Worm (Caenorhabditis elegans): Measurements from ENCODE around the gene Y39A3A.4.
A peak's percentile ranks its signal among the peaks of the same experiment; 100 is the strongest.

Gene Y39A3A.4

ce11 chrIII:2090695-2091094 lies 14.3 kb upstream of the Y39A3A.4 start (continued):
- no peak for TF ChIP-seq vab-7 (GFP tag; IDR thresholded peaks at IDR 0.05)
- TF ChIP-seq madf-5 (GFP tag; IDR thresholded peaks at IDR 0.05) = no peak
- TF ChIP-seq fkh-10 (GFP tag; optimal IDR thresholded peaks at IDR 0.05) = no peak
- TF ChIP-seq cey-2 (tag; optimal IDR thresholded peaks at IDR 0.05; ENCODE audit: borderline replicate concordance, insufficient read depth) = no peak
- TF ChIP-seq egl-43 (GFP tag; IDR thresholded peaks at IDR 0.05) = no peak
- TF ChIP-seq Y75B8A.6 (GFP tag; IDR thresholded peaks at IDR 0.05) = no peak
- TF ChIP-seq dpl-1 (GFP tag; optimal IDR thresholded peaks at IDR 0.05) = peak; percentile 5
- TF ChIP-seq jun-1 (tag; optimal IDR thresholded peaks at IDR 0.05) = peak; percentile 45
- TF ChIP-seq F37D6.2 (tag; optimal IDR thresholded peaks at IDR 0.05) = no peak
- TF ChIP-seq dmd-9 (GFP tag; IDR thresholded peaks at IDR 0.05) = 0 out of 2 replicates have a peak, but pooled peaks have one; percentile 62
- TF ChIP-seq nhr-42 (GFP tag; IDR thresholded peaks at IDR 0.05) = no peak
- peak in 1 of 2 experiments; percentile 26 for TF ChIP-seq unc-62 (GFP tag; optimal IDR thresholded peaks at IDR 0.05 in 1 of 2)
- TF ChIP-seq unc-62 (tag; optimal IDR thresholded peaks at IDR 0.05) = no peak

DNA sequence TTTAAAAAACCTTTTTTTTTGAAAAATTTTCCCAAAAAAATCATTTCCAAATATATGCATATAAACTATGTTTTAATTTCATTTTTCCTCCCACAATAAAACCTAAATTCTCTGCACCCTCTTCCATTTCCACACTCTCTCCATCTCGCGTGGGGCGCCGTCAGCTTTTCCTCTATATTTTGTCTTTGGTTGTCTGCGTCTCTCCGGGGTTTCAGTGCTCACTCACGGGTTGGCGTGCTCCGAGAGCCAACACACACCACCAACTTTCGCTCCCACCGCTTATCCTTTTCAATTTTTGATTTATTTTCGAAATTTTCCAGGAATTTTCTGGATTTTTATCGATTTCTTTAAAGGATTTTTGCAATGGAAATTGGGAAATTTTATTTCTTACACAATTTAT lies 13.1 kb upstream of the Y39A3A.4 start:
- no peak for TF ChIP-seq sdz-12 (GFP tag; optimal IDR thresholded peaks at IDR 0.05)
- peak in 1 of 2 experiments; percentile 44 for TF ChIP-seq lsy-2 (tag; optimal IDR thresholded peaks at IDR 0.05)
- no peak for TF ChIP-seq F49E8.2 (tag; optimal IDR thresholded peaks at IDR 0.05; ENCODE audit: borderline replicate concordance)
- TF ChIP-seq Y5F2A.4 (GFP tag; optimal IDR thresholded peaks at IDR 0.05) = no peak
- peak; percentile 59 for TF ChIP-seq hmg-1.1 (GFP tag; IDR thresholded peaks at IDR 0.05)
- no peak for TF ChIP-seq lin-1 (GFP tag; IDR thresholded peaks at IDR 0.05)
- no peak for TF ChIP-seq nhr-41 (GFP tag; IDR thresholded peaks at IDR 0.05)
- TF ChIP-seq rbr-2 (tag; optimal IDR thresholded peaks at IDR 0.05) = peak; percentile 1
- no peak for TF ChIP-seq F37D6.2 (tag; optimal IDR thresholded peaks at IDR 0.05)
- TF ChIP-seq egl-27 (tag; optimal IDR thresholded peaks at IDR 0.05) = no peak
- no peak for TF ChIP-seq aha-1 (tag)
- TF ChIP-seq daf-16 (GFP tag; optimal IDR thresholded peaks at IDR 0.05) = no peak
- no peak for TF ChIP-seq daf-16 (tag; optimal IDR thresholded peaks at IDR 0.05)
- TF ChIP-seq hlh-11 (tag; optimal IDR thresholded peaks at IDR 0.05) = peak; percentile 39
- TF ChIP-seq mdl-1 (tag; optimal IDR thresholded peaks at IDR 0.05) = peak in 1 of 2 experiments; percentile 41
- no peak for TF ChIP-seq zip-2 (tag; optimal IDR thresholded peaks at IDR 0.05)
- TF ChIP-seq nhr-76 (tag; optimal IDR thresholded peaks at IDR 0.05) = no peak
- TF ChIP-seq dmd-6 (GFP tag; IDR thresholded peaks at IDR 0.05) = 0 out of 2 replicates have a peak, but pooled peaks have one; percentile 18
- TF ChIP-seq unc-39 (tag; optimal IDR thresholded peaks at IDR 0.05) = no peak
- no peak for TF ChIP-seq lin-29 (GFP tag; IDR thresholded peaks at IDR 0.05)
- TF ChIP-seq dve-1 (tag; optimal IDR thresholded peaks at IDR 0.05; ENCODE audit: insufficient read depth) = peak; percentile 31
- TF ChIP-seq hlh-30 (tag; optimal IDR thresholded peaks at IDR 0.05; ENCODE audit: insufficient read depth) = peak; percentile 81
- TF ChIP-seq nhr-10 (tag; optimal IDR thresholded peaks at IDR 0.05) = no peak
- TF ChIP-seq nhr-111 (GFP tag; optimal IDR thresholded peaks at IDR 0.05) = no peak
- TF ChIP-seq mep-1 (tag; optimal IDR thresholded peaks at IDR 0.05) = peak; percentile 23
- TF ChIP-seq mes-2 (tag; optimal IDR thresholded peaks at IDR 0.05; ENCODE audit: poor library complexity, severe bottlenecking) = peak; percentile 33
- no peak for TF ChIP-seq dpl-1 (GFP tag; optimal IDR thresholded peaks at IDR 0.05)
- TF ChIP-seq Y75B8A.6 (GFP tag; IDR thresholded peaks at IDR 0.05) = no peak
- no peak for TF ChIP-seq vab-7 (GFP tag; IDR thresholded peaks at IDR 0.05)
- no peak for TF ChIP-seq daf-12 (tag; optimal IDR thresholded peaks at IDR 0.05)
- no peak for TF ChIP-seq nhr-77 (tag; optimal IDR thresholded peaks at IDR 0.05)
- TF ChIP-seq ZK337.2 (GFP tag; IDR thresholded peaks at IDR 0.05) = no peak
- no peak for TF ChIP-seq F10B5.3 (tag; optimal IDR thresholded peaks at IDR 0.05)
- no peak for TF ChIP-seq unc-62 (GFP tag; optimal IDR thresholded peaks at IDR 0.05 in 1 of 2)
- TF ChIP-seq unc-62 (tag; optimal IDR thresholded peaks at IDR 0.05) = no peak
- no peak for TF ChIP-seq mxl-3 (GFP tag; optimal IDR thresholded peaks at IDR 0.05)
- TF ChIP-seq unc-130 (GFP tag; optimal IDR thresholded peaks at IDR 0.05) = no peak
- no peak for TF ChIP-seq zip-11 (GFP tag; IDR thresholded peaks at IDR 0.05)
- TF ChIP-seq ztf-11 (tag; optimal IDR thresholded peaks at IDR 0.05) = no peak
- no peak for TF ChIP-seq tag-97 (GFP tag; IDR thresholded peaks at IDR 0.05)
- TF ChIP-seq snpc-4 (tag; optimal IDR thresholded peaks at IDR 0.05) = no peak
- no peak for TF ChIP-seq D1046.2 (GFP tag; IDR thresholded peaks at IDR 0.05)
- no peak for TF ChIP-seq ces-1 (GFP tag; optimal IDR thresholded peaks at IDR 0.05)

Measured in whole organism, L4 larva.